Worm (Caenorhabditis elegans) whole organism, midembryonic: ENCODE data around the gene T24A6.17.

ENCODE experiments used
- T22C8.4 ChIP-seq: fragments of 200-800 bp; sonication (Bioruptor generic); IDR thresholded peaks from 2 replicates; pipeline ENCODE4 v1.3.6; 2022; ENCODE audit warnings: missing genetic modification characterization, missing compliant biosample characterization
- cog-1 ChIP-seq: sonication (generic microtip); optimal IDR thresholded peaks from 2 replicates; lab custom pipeline; 2016; ENCODE audit warnings: missing genetic modification characterization, missing compliant biosample characterization
- flt-1 ChIP-seq: fragments of 200-800 bp; sonication (Bioruptor generic); IDR thresholded peaks from 2 replicates; pipeline ENCODE4 v1.3.6; 2022; ENCODE audit warnings: missing genetic modification characterization, missing compliant biosample characterization
- klf-2 ChIP-seq: fragments of 200-800 bp; sonication (Bioruptor generic); conservative IDR thresholded peaks from 2 replicates; pipeline ENCODE4 v1.3.6; 2022; ENCODE audit warnings: missing genetic modification reagents, missing genetic modification characterization, missing compliant biosample characterization
- ref-1 ChIP-seq: fragments of 200-800 bp; sonication (Bioruptor generic); conservative IDR thresholded peaks from 2 replicates; pipeline ENCODE4 v1.3.6; 2022; ENCODE audit warnings: missing genetic modification reagents, missing genetic modification characterization, missing compliant biosample characterization
- tab-1 ChIP-seq: fragments of 200-800 bp; sonication (Bioruptor generic); IDR thresholded peaks from 2 replicates; pipeline ENCODE4 v1.3.6; 2022; ENCODE audit warnings: missing genetic modification characterization, missing compliant biosample characterization
- ztf-29 ChIP-seq: fragments of 200-800 bp; sonication (Bioruptor generic); IDR thresholded peaks from 2 replicates; pipeline ENCODE4 v1.3.6; 2022; ENCODE audit warnings: missing genetic modification reagents, missing genetic modification characterization, missing compliant biosample characterization

- TF ChIP-seq cog-1 (tag; lab: Kevin White, UChicago) (no peak), flt-1 (GFP tag; lab: Robert Waterston, UW) (no peak), tab-1 (GFP tag; lab: Robert Waterston, UW) (no peak), klf-2 (GFP tag; lab: Robert Waterston, UW) (no peak), ref-1 (GFP tag; lab: Robert Waterston, UW) (no peak), T22C8.4 (GFP tag; lab: Robert Waterston, UW) (no peak), ztf-29 (no peak)
These were observed 23.1 kb downstream of the T24A6.17 start, which contains the start of gene srbc-67 for ce11 chrV:3541117-3541516.
